Worm (Caenorhabditis elegans): ENCODE measurements around the gene cat-4.
A peak's percentile ranks its signal among the peaks of the same experiment; 100 is the strongest.

Gene cat-4

ce11 chrV:10564830-10565365 is at the start of gene cat-4:
Gene cat-4 (plus strand): TSS chrV:10564880.
- TF ChIP-seq W03F9.2 (tag; optimal IDR thresholded peaks at IDR 0.05) = no peak
- TF ChIP-seq dao-5 (tag; optimal IDR thresholded peaks at IDR 0.05) = no peak
- no peak for TF ChIP-seq him-1 (tag; optimal IDR thresholded peaks at IDR 0.05)

ce11 chrV:10516702-10517101 is 48.0 kb upstream of the cat-4 start:
- TF ChIP-seq dao-5 (tag; optimal IDR thresholded peaks at IDR 0.05) = no peak
- no peak for TF ChIP-seq him-1 (tag; optimal IDR thresholded peaks at IDR 0.05)
- TF ChIP-seq W03F9.2 (tag; optimal IDR thresholded peaks at IDR 0.05) = no peak

ce11 chrV:10525902-10526301 is 38.8 kb upstream of the cat-4 start, which contains the start of the genes C35A5.8 and hda-11:
Gene C35A5.8 (minus strand): TSS chrV:10525908.
Gene hda-11 (plus strand): TSS chrV:10526184.
- TF ChIP-seq him-1 (tag; optimal IDR thresholded peaks at IDR 0.05) = peak; percentile 47
- no peak for TF ChIP-seq W03F9.2 (tag; optimal IDR thresholded peaks at IDR 0.05)

- no peak for TF ChIP-seq dao-5 (tag; optimal IDR thresholded peaks at IDR 0.05)
- TF ChIP-seq W03F9.2 (tag; optimal IDR thresholded peaks at IDR 0.05) = no peak
- TF ChIP-seq him-1 (tag; optimal IDR thresholded peaks at IDR 0.05) = no peak
Measured at ce11 chrV:10528500-10528899, 36.2 kb upstream of the cat-4 start, which contains the start of gene F25D1.3. Gene F25D1.3 (plus strand): TSS chrV:10528724.

- TF ChIP-seq him-1 (tag; optimal IDR thresholded peaks at IDR 0.05) (no peak), W03F9.2 (tag; optimal IDR thresholded peaks at IDR 0.05) (no peak), dao-5 (tag; optimal IDR thresholded peaks at IDR 0.05) (no peak)
Measured at ce11 chrV:10529600-10529999, 35.1 kb upstream of the cat-4 start.

ce11 chrV:10532725-10533124 is 32.0 kb upstream of the cat-4 start, which contains the start of gene txt-10:
Gene txt-10 (minus strand): TSS chrV:10532825.
- no peak for TF ChIP-seq dao-5 (tag; optimal IDR thresholded peaks at IDR 0.05)
- TF ChIP-seq him-1 (tag; optimal IDR thresholded peaks at IDR 0.05) = no peak
- no peak for TF ChIP-seq W03F9.2 (tag; optimal IDR thresholded peaks at IDR 0.05)

ce11 chrV:10535325-10535724 is 29.4 kb upstream of the cat-4 start:
- TF ChIP-seq W03F9.2 (tag; optimal IDR thresholded peaks at IDR 0.05) (peak; percentile 20), him-1 (tag; optimal IDR thresholded peaks at IDR 0.05) (no peak), dao-5 (tag; optimal IDR thresholded peaks at IDR 0.05) (no peak)

- TF ChIP-seq him-1 (tag; optimal IDR thresholded peaks at IDR 0.05) (no peak), dao-5 (tag; optimal IDR thresholded peaks at IDR 0.05) (no peak), W03F9.2 (tag; optimal IDR thresholded peaks at IDR 0.05) (no peak)
Measured at ce11 chrV:10536095-10536691, 28.5 kb upstream of the cat-4 start, which contains the start of gene ppm-1.A. Gene ppm-1.A (minus strand): TSS chrV:10536388.

- TF ChIP-seq dao-5 (tag; optimal IDR thresholded peaks at IDR 0.05) (no peak), him-1 (tag; optimal IDR thresholded peaks at IDR 0.05) (peak; percentile 88), W03F9.2 (tag; optimal IDR thresholded peaks at IDR 0.05) (peak; percentile 72)
Measured at ce11 chrV:10536808-10537207, 27.9 kb upstream of the cat-4 start.

ce11 chrV:10539114-10539513 is 25.6 kb upstream of the cat-4 start, which contains the start of gene F25D1.8:
Gene F25D1.8 (plus strand): TSS chrV:10539414.
- TF ChIP-seq him-1 (tag; optimal IDR thresholded peaks at IDR 0.05) (no peak), dao-5 (tag; optimal IDR thresholded peaks at IDR 0.05) (no peak), W03F9.2 (tag; optimal IDR thresholded peaks at IDR 0.05) (no peak)

ce11 chrV:10540024-10540423 is 24.7 kb upstream of the cat-4 start, which contains the start of gene degt-1:
Gene degt-1 (plus strand): TSS chrV:10540324.
- TF ChIP-seq him-1 (tag; optimal IDR thresholded peaks at IDR 0.05) = no peak
- TF ChIP-seq W03F9.2 (tag; optimal IDR thresholded peaks at IDR 0.05) = no peak
- no peak for TF ChIP-seq dao-5 (tag; optimal IDR thresholded peaks at IDR 0.05)

- TF ChIP-seq dao-5 (tag; optimal IDR thresholded peaks at IDR 0.05) = no peak
Measured at ce11 chrV:10546749-10547148, 17.9 kb upstream of the cat-4 start, which contains the start of gene F25D1.5. Gene F25D1.5 (minus strand): TSS chrV:10546783.

- TF ChIP-seq W03F9.2 (tag; optimal IDR thresholded peaks at IDR 0.05) = no peak
- TF ChIP-seq dao-5 (tag; optimal IDR thresholded peaks at IDR 0.05) = no peak
- TF ChIP-seq him-1 (tag; optimal IDR thresholded peaks at IDR 0.05) = no peak
Measured at ce11 chrV:10548981-10549380, 15.7 kb upstream of the cat-4 start, which contains the start of gene srd-34. Gene srd-34 (minus strand): TSS chrV:10549081.

ce11 chrV:10549717-10550116 is 15.0 kb upstream of the cat-4 start, which contains the start of gene F32G8.2:
Gene F32G8.2 (plus strand): TSS chrV:10550017.
- no peak for TF ChIP-seq dao-5 (tag; optimal IDR thresholded peaks at IDR 0.05)
- TF ChIP-seq him-1 (tag; optimal IDR thresholded peaks at IDR 0.05) = no peak
- TF ChIP-seq W03F9.2 (tag; optimal IDR thresholded peaks at IDR 0.05) = no peak

Measured in whole organism, L4/young adult.